Worm (Caenorhabditis elegans) whole organism, L2 larva: ENCODE measurements around the gene F42D1.4.

ENCODE experiments used
- F13H6.1 ChIP-seq: sonication (generic microtip); optimal IDR thresholded peaks from 2 replicates; lab custom pipeline; 2016; ENCODE audit warnings: missing genetic modification characterization, missing compliant biosample characterization
- ceh-16 ChIP-seq: fragments of 150-350 bp; optimal IDR thresholded peaks from 2 replicates; lab custom pipeline; 2014; ENCODE audit warnings: missing biosample characterization, missing genetic modification characterization
- mdl-1 ChIP-seq, 2 experiments: fragments of 150-350 bp in 1 of 2; sonication (generic microtip) in 1 of 2; optimal IDR thresholded peaks; 2 replicates each; lab custom pipeline; 2017; ENCODE audit warnings: missing biosample characterization in 2 of 2, missing genetic modification characterization in 2 of 2
- nhr-12 ChIP-seq: fragments of 150-350 bp; optimal IDR thresholded peaks from 2 replicates; lab custom pipeline; 2014; ENCODE audit warnings: missing biosample characterization, missing genetic modification characterization
- nhr-129 ChIP-seq: fragments of 150-350 bp; optimal IDR thresholded peaks from 2 replicates; lab custom pipeline; 2014; ENCODE audit warnings: missing biosample characterization, missing genetic modification characterization
- skn-1 ChIP-seq: sonication (generic microtip); optimal IDR thresholded peaks from 2 replicates; lab custom pipeline; 2017; ENCODE audit warnings: missing biosample characterization, missing genetic modification characterization
- snpc-4 ChIP-seq: fragments of 150-350 bp; optimal IDR thresholded peaks from 2 replicates; lab custom pipeline; 2014; ENCODE audit warnings: missing biosample characterization, missing genetic modification characterization

DNA sequence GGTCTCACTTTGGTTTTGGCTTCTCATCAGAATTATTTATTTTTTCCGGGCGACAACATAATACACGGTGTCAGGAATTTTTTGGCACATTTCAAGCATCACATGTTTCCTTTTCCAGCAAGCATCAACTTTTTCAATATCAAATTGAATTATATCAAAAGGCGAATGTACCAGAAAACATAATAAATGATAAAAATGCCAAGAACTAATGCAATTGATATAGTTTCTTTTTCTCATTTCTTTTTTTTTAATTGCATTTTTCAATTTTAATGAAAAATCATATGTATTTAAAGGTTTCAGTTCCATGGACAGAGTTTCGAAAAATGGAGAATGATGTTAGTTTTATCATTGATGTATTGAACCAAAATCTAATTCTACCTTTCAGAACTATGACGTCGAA lies 24.5 kb downstream of the F42D1.4 start, which contains the start of gene dpf-2:
- no peak for TF ChIP-seq mdl-1 (tag; optimal IDR thresholded peaks at IDR 0.05; lab: Kevin White, UChicago)
- no peak for TF ChIP-seq nhr-129 (tag; lab: Kevin White, UChicago)
- TF ChIP-seq snpc-4 (tag; lab: Kevin White, UChicago) = no peak
- TF ChIP-seq skn-1 (tag; lab: Kevin White, UChicago) = no peak
- TF ChIP-seq nhr-12 (tag; lab: Kevin White, UChicago) = no peak
- TF ChIP-seq ceh-16 (tag; lab: Kevin White, UChicago) = no peak
- no peak for TF ChIP-seq F13H6.1 (tag; lab: Kevin White, UChicago)
